Fruit fly (Drosophila melanogaster) whole organism, wandering third instar larva: ENCODE data around the gene CG10194.

Experiments
- Abd-B ChIP-seq: fragments of >200 bp; optimal IDR thresholded peaks from 2 replicates; lab custom pipeline; 2017; ENCODE audit warnings: missing biosample characterization, missing genetic modification characterization
- CG32264 ChIP-seq: fragments of 200-800 bp; sonication (Bioruptor generic); optimal IDR thresholded peaks from 2 replicates; lab custom pipeline; 2016; ENCODE audit warnings: missing biosample characterization, missing genetic modification characterization
- CG9705 ChIP-seq: fragments of 200-800 bp; sonication (Bioruptor generic); optimal IDR thresholded peaks from 2 replicates; lab custom pipeline; 2018; ENCODE audit warnings: missing biosample characterization, mild to moderate bottlenecking, missing genetic modification characterization
- CrebA ChIP-seq: fragments of 200-800 bp; sonication (Bioruptor generic); optimal IDR thresholded peaks from 2 replicates; lab custom pipeline; 2016; ENCODE audit warnings: missing biosample characterization, mild to moderate bottlenecking, missing genetic modification characterization, borderline replicate concordance
- Dif ChIP-seq: fragments of 200-275, 200-300 bp; sonication (Bioruptor generic); optimal IDR thresholded peaks from 2 replicates; lab custom pipeline; 2018; ENCODE audit warnings: missing biosample characterization, missing genetic modification characterization; ENCODE audit not compliant: partially characterized antibody
- GATAd ChIP-seq: sonication (Bioruptor generic); optimal IDR thresholded peaks from 2 replicates; lab custom pipeline; 2016; ENCODE audit warnings: missing biosample characterization, missing genetic modification characterization
- HLH106 ChIP-seq: fragments of 200-800 bp; optimal IDR thresholded peaks from 3 replicates; lab custom pipeline; 2019; ENCODE audit warnings: missing biosample characterization, mild to moderate bottlenecking, missing genetic modification characterization, moderate library complexity
- Hnf4 ChIP-seq: fragments of 200-800 bp; sonication (Bioruptor generic); optimal IDR thresholded peaks from 2 replicates; lab custom pipeline; 2016; ENCODE audit warnings: missing biosample characterization, mild to moderate bottlenecking, missing genetic modification characterization
- Hr83 ChIP-seq: fragments of 200-300 bp; sonication (Bioruptor generic); optimal IDR thresholded peaks from 2 replicates; lab custom pipeline; 2016; ENCODE audit warnings: missing biosample characterization, mild to moderate bottlenecking, missing genetic modification characterization, moderate library complexity; ENCODE audit not compliant: poor library complexity, severe bottlenecking
- Mio ChIP-seq: sonication (Bioruptor generic); optimal IDR thresholded peaks from 2 replicates; lab custom pipeline; 2016; ENCODE audit warnings: missing biosample characterization, missing genetic modification characterization
- Myc ChIP-seq: fragments of >200 bp; optimal IDR thresholded peaks from 2 replicates; lab custom pipeline; 2017
- N ChIP-seq: fragments of >200 bp; optimal IDR thresholded peaks from 2 replicates; lab custom pipeline; 2018; ENCODE audit warnings: missing biosample characterization, missing external identifiers, missing genetic modification characterization
- OdsH ChIP-seq: fragments of 200-800 bp; sonication (Bioruptor generic); optimal IDR thresholded peaks from 2 replicates; lab custom pipeline; 2016; ENCODE audit warnings: missing biosample characterization, mild to moderate bottlenecking, missing genetic modification characterization
- Rel ChIP-seq, 2 experiments: fragments of 200-800 bp; sonication (Bioruptor generic) in 1 of 2; optimal IDR thresholded peaks; 2 replicates in 1 of 2; 3 replicates in 1 of 2; lab custom pipeline; 2016 to 2019; ENCODE audit warnings: mild to moderate bottlenecking in 2 of 2, missing biosample characterization in 2 of 2, missing genetic modification characterization in 2 of 2, moderate library complexity in 1 of 2
- Sp1 ChIP-seq: fragments of 200-800 bp; sonication (Bioruptor generic); optimal IDR thresholded peaks from 3 replicates; lab custom pipeline; 2019; ENCODE audit warnings: missing biosample characterization, mild to moderate bottlenecking, missing genetic modification characterization, moderate library complexity
- br ChIP-seq: fragments of 200-800 bp; sonication (Bioruptor generic); optimal IDR thresholded peaks from 2 replicates; lab custom pipeline; 2016; ENCODE audit warnings: missing biosample characterization, missing genetic modification characterization
- brk ChIP-seq: fragments of 200-800 bp; sonication (Bioruptor generic); optimal IDR thresholded peaks from 2 replicates; lab custom pipeline; 2016; ENCODE audit warnings: missing biosample characterization, mild to moderate bottlenecking, missing genetic modification characterization
- dsf ChIP-seq: sonication (Bioruptor generic); optimal IDR thresholded peaks from 2 replicates; lab custom pipeline; 2016; ENCODE audit warnings: missing biosample characterization, missing genetic modification characterization, borderline replicate concordance
- ey ChIP-seq: fragments of 200-800 bp; sonication (Bioruptor generic); optimal IDR thresholded peaks from 2 replicates; lab custom pipeline; 2016; ENCODE audit warnings: missing biosample characterization, missing genetic modification characterization
- foxo ChIP-seq, 2 experiments: fragments of 200-800 bp; sonication (Bioruptor generic); optimal IDR thresholded peaks; 2 replicates in 1 of 2; 3 replicates in 1 of 2; lab custom pipeline; 2016 to 2017; ENCODE audit warnings: missing biosample characterization in 2 of 2, missing genetic modification characterization in 2 of 2
- h ChIP-seq: fragments of 200-800 bp; sonication (Bioruptor generic); optimal IDR thresholded peaks from 3 replicates; lab custom pipeline; 2016; ENCODE audit warnings: missing biosample characterization, mild to moderate bottlenecking, missing genetic modification characterization
- jim ChIP-seq: fragments of 175-275, 200-325 bp; sonication (Bioruptor generic); optimal IDR thresholded peaks from 2 replicates; lab custom pipeline; 2016; ENCODE audit warnings: missing biosample characterization, mild to moderate bottlenecking, missing genetic modification characterization
- lola ChIP-seq: fragments of >200 bp; optimal IDR thresholded peaks from 2 replicates; lab custom pipeline; 2017; ENCODE audit warnings: missing biosample characterization, missing genetic modification characterization
- pan ChIP-seq: fragments of >200 bp; optimal IDR thresholded peaks from 2 replicates; lab custom pipeline; 2017
- rgr ChIP-seq: fragments of 200-800 bp; sonication (Bioruptor generic); optimal IDR thresholded peaks from 3 replicates; lab custom pipeline; 2016; ENCODE audit warnings: missing biosample characterization, mild to moderate bottlenecking, missing genetic modification characterization
- sage ChIP-seq: fragments of 200-800 bp; sonication (Bioruptor generic); optimal IDR thresholded peaks from 2 replicates; lab custom pipeline; 2016; ENCODE audit warnings: missing biosample characterization, mild to moderate bottlenecking, missing genetic modification characterization
- sv ChIP-seq: fragments of 200-800 bp; sonication (Bioruptor generic); optimal IDR thresholded peaks from 3 replicates; lab custom pipeline; 2016; ENCODE audit warnings: missing biosample characterization, missing genetic modification characterization
- tai ChIP-seq: sonication (Bioruptor generic); optimal IDR thresholded peaks from 2 replicates; lab custom pipeline; 2016; ENCODE audit warnings: missing biosample characterization, missing genetic modification characterization
- usp ChIP-seq: fragments of >200 bp; optimal IDR thresholded peaks from 2 replicates; lab custom pipeline; 2017; ENCODE audit warnings: missing biosample characterization, missing genetic modification characterization
- woc ChIP-seq: sonication (Bioruptor generic); optimal IDR thresholded peaks from 2 replicates; lab custom pipeline; 2016; ENCODE audit warnings: missing biosample characterization, mild to moderate bottlenecking, missing genetic modification characterization

The CG10194 gene

dm6 chr2L:19473397-19474009, 16.4 kb downstream of the CG10194 start:
- no peak for TF ChIP-seq woc
- no peak for TF ChIP-seq Rel (GFP tag; optimal IDR thresholded peaks at IDR 0.05; lab: Kevin White, UChicago)
- no peak for TF ChIP-seq Rel (tag; optimal IDR thresholded peaks at IDR 0.05; lab: Kevin White, UChicago)
- TF ChIP-seq GATAd (GFP tag; lab: Kevin White, UChicago) = no peak
- no peak for TF ChIP-seq lola (GFP tag; lab: Kevin White, UChicago)

DNA sequence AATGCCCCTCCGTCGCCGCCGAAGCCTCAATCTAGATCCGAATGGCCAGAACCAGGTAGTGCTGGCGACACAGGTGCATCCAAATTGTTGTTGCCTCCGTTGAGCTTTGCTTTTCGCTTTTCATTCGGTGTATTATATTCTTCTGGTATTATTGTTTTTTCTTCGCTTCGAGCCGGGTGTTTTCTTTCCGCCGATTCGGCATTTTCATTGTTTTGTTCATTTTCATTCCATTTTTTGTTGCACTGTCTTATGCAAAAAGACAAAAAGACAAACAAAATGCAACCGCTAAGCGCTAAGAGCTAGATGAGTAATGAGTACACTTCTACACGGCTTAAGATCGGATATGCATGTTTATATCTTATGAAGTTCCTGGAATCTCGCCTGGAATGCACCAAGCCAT, 17.6 kb downstream of the CG10194 start:
- TF ChIP-seq Sp1 (GFP tag; lab: Kevin White, UChicago) = no peak
- TF ChIP-seq ey (GFP tag; lab: Kevin White, UChicago) = no peak
- no peak for TF ChIP-seq Myc (lab: Kevin White, UChicago)

- TF ChIP-seq N (GFP tag; lab: Kevin White, UChicago) = no peak
- TF ChIP-seq foxo (GFP tag; optimal IDR thresholded peaks at IDR 0.05; lab: Kevin White, UChicago) = no peak
- TF ChIP-seq GATAd (GFP tag; lab: Kevin White, UChicago) = no peak
- TF ChIP-seq lola (GFP tag; lab: Kevin White, UChicago) = no peak
- no peak for TF ChIP-seq br (GFP tag; lab: Kevin White, UChicago)
- no peak for TF ChIP-seq sv (GFP tag; lab: Kevin White, UChicago)
Measured at dm6 chr2L:19469751-19470150, 20.2 kb downstream of the CG10194 start.

DNA sequence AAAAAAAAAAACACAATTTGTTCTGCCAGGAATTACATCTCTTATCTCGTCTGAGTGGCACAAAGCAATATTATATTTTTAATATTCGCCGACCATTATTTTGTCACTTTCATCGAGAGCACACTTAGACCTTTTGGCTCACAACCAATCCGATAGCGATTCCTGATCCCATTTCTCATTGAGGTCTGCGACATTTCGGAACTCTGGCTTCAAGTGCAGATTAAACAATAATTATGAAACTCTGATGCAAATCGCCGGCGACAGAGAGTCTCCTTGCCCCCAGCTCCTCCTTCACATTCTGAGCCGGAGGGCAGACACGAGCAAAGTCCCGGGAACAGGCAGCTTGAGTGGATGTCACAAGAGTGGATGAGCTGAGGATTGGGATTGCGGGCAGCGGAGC, 20.8 kb downstream of the CG10194 start:
- TF ChIP-seq rgr (no peak), Dif (no peak), OdsH (GFP tag; lab: Kevin White, UChicago) (no peak), ey (GFP tag; lab: Kevin White, UChicago) (no peak), usp (no peak), Mio (no peak), foxo (GFP tag; optimal IDR thresholded peaks at IDR 0.05; lab: Kevin White, UChicago) (no peak)

dm6 chr2L:19463824-19464317, 26.0 kb downstream of the CG10194 start, which contains the start of gene tj:
Gene tj (plus strand): TSS chr2L:19464267.
- TF ChIP-seq Myc (lab: Kevin White, UChicago) = no peak
- no peak for TF ChIP-seq HLH106 (tag; lab: Kevin White, UChicago)
- TF ChIP-seq Hr83 = no peak
- TF ChIP-seq h = no peak
- TF ChIP-seq CG9705 (GFP tag; lab: Kevin White, UChicago) = no peak

DNA sequence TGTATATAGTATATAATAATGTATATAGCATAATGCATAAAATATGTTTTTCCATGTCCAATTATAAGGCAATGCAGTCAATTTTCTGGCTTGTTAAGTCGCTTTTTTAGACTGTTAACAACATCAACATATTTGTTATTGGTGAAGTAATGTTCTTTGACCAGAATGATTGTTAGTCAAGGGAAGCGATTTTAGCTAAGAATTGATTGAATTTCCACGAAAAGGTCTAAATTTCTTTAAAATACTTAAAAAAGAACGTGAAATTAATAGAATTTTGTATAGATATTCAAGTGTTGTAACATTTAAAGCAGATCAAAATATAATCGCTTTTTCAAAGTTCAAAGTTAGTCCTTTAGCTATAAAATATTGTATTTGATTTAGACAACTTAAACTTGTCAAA, 26.5 kb downstream of the CG10194 start:
- TF ChIP-seq Sp1 (GFP tag; lab: Kevin White, UChicago) (no peak), br (GFP tag; lab: Kevin White, UChicago) (no peak), HLH106 (tag; lab: Kevin White, UChicago) (no peak), CrebA (GFP tag; lab: Kevin White, UChicago) (no peak), Rel (GFP tag; optimal IDR thresholded peaks at IDR 0.05; lab: Kevin White, UChicago) (no peak), Rel (tag; optimal IDR thresholded peaks at IDR 0.05; lab: Kevin White, UChicago) (no peak), sage (GFP tag; lab: Kevin White, UChicago) (no peak), jim (GFP tag; lab: Kevin White, UChicago) (no peak), Abd-B (GFP tag; lab: Kevin White, UChicago) (no peak), brk (GFP tag; lab: Kevin White, UChicago) (no peak), tai (GFP tag; lab: Kevin White, UChicago) (no peak)

DNA sequence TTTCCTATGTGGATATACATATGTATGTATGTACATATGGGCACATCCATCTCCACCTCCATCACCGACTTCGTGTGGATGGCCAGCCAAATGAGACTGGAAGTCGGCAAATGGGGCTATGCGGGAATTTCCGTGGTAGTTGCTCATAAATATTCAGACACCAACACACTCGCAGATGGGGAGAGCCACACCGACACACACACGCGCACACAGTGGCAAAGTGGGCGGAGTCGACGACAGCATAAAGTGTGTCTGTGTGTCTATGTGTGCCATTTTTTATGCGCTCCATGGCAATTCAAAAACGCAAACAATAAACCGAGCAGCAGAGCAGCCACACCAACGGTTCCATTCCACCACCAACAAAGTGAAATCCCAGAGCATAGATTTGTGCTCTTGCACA, 27.0 kb downstream of the CG10194 start:
- TF ChIP-seq pan (lab: Kevin White, UChicago) (no peak), dsf (no peak), Hr83 (no peak), lola (GFP tag; lab: Kevin White, UChicago) (no peak), woc (no peak), ey (GFP tag; lab: Kevin White, UChicago) (no peak), HLH106 (tag; lab: Kevin White, UChicago) (no peak), h (no peak), CG32264 (GFP tag; lab: Kevin White, UChicago) (no peak), GATAd (GFP tag; lab: Kevin White, UChicago) (no peak), OdsH (GFP tag; lab: Kevin White, UChicago) (no peak), brk (GFP tag; lab: Kevin White, UChicago) (no peak), jim (GFP tag; lab: Kevin White, UChicago) (no peak), Myc (lab: Kevin White, UChicago) (no peak), Sp1 (GFP tag; lab: Kevin White, UChicago) (no peak), sv (GFP tag; lab: Kevin White, UChicago) (no peak), Hnf4 (GFP tag; lab: Kevin White, UChicago) (no peak)
